Fruit fly (Drosophila melanogaster) whole organism, adult: ENCODE data around the gene CG43210.

Source experiments
- CG11617 ChIP-seq: fragments of 200-800 bp; sonication (Bioruptor generic); optimal IDR thresholded peaks from 2 replicates; lab custom pipeline; 2017; ENCODE audit warnings: mild to moderate bottlenecking, missing biosample characterization, missing genetic modification reagents, missing genetic modification characterization
- CG12768 ChIP-seq: fragments of 200-800 bp; sonication (Bioruptor generic); optimal IDR thresholded peaks from 2 replicates; lab custom pipeline; 2017; ENCODE audit warnings: missing biosample characterization, missing genetic modification characterization, mild to moderate bottlenecking, moderate library complexity, missing genetic modification reagents
- CG14711 ChIP-seq: fragments of 200-800 bp; sonication (Bioruptor generic); optimal IDR thresholded peaks from 2 replicates; lab custom pipeline; 2018; ENCODE audit warnings: missing biosample characterization, mild to moderate bottlenecking, missing genetic modification characterization, moderate library complexity
- CG1620 ChIP-seq: fragments of 200-800 bp; sonication (Bioruptor generic); optimal IDR thresholded peaks from 2 replicates; lab custom pipeline; 2016; ENCODE audit warnings: missing biosample characterization, missing genetic modification characterization
- CG33017 ChIP-seq: fragments of 200-800 bp; sonication (Bioruptor generic); optimal IDR thresholded peaks from 2 replicates; lab custom pipeline; 2018; ENCODE audit warnings: missing biosample characterization, mild to moderate bottlenecking, missing genetic modification characterization, moderate library complexity
- CG5204 ChIP-seq: fragments of 200-800 bp; sonication (Bioruptor generic); optimal IDR thresholded peaks from 2 replicates; lab custom pipeline; 2016; ENCODE audit warnings: missing biosample characterization, missing genetic modification characterization
- Clk ChIP-seq: fragments of 200-800 bp; sonication (Bioruptor generic); optimal IDR thresholded peaks from 2 replicates; lab custom pipeline; 2017; ENCODE audit warnings: missing biosample characterization, missing genetic modification characterization
- bab1 ChIP-seq: fragments of 200-800 bp; sonication (Bioruptor generic); optimal IDR thresholded peaks from 3 replicates; lab custom pipeline; 2019; ENCODE audit warnings: missing biosample characterization, mild to moderate bottlenecking, missing genetic modification characterization, moderate library complexity
- cic ChIP-seq: fragments of 200-800 bp; sonication (Bioruptor generic); optimal IDR thresholded peaks from 2 replicates; lab custom pipeline; 2017; ENCODE audit warnings: missing biosample characterization, mild to moderate bottlenecking, missing genetic modification characterization, moderate library complexity
- kay ChIP-seq: fragments of 200-800 bp; sonication (Bioruptor generic); peaks from one replicate; lab custom pipeline; 2016; ENCODE audit warnings: missing biosample characterization, missing genetic modification characterization, borderline replicate concordance
- ovo ChIP-seq: fragments of 200-800 bp; sonication (Bioruptor generic); optimal IDR thresholded peaks from 2 replicates; lab custom pipeline; 2016; ENCODE audit warnings: missing biosample characterization, missing genetic modification characterization
- pad ChIP-seq: fragments of 200-800 bp; sonication (Bioruptor generic); optimal IDR thresholded peaks from 3 replicates; lab custom pipeline; 2017; ENCODE audit warnings: missing biosample characterization, missing genetic modification characterization, mild to moderate bottlenecking, moderate library complexity, missing genetic modification reagents
- tj ChIP-seq: fragments of 200-800 bp; sonication (Bioruptor generic); optimal IDR thresholded peaks from 3 replicates; lab custom pipeline; 2017; ENCODE audit warnings: missing biosample characterization, mild to moderate bottlenecking, missing genetic modification characterization, moderate library complexity
- toe ChIP-seq: fragments of 200-800 bp; sonication (Bioruptor generic); optimal IDR thresholded peaks from 2 replicates; lab custom pipeline; 2016; ENCODE audit warnings: missing biosample characterization, missing genetic modification characterization

DNA sequence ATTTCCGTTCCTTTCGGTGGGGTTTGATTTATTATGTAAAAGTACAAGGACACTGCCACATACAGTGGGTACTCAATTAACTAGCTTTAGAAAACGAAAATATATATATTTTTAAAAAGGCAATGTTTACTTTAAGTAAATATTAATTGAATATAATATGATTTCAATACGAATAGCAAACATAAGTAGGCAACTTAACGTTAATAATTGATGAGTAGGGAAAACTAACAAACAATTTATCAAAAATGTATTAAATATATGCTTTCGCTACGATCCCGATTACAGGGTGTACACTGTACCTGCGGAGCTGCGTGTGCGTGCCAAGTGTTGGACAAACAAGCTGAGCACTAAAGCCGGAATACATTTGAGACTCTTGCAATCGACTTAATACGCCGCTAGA, 18.8 kb downstream of the CG43210 start:
- TF ChIP-seq ovo (GFP tag; lab: Kevin White, UChicago) (no peak), CG1620 (GFP tag; lab: Kevin White, UChicago) (no peak), CG33017 (tag; lab: Kevin White, UChicago) (peak; percentile 83), bab1 (no peak), Clk (GFP tag; lab: Kevin White, UChicago) (peak; percentile 60), cic (no peak), pad (GFP tag; lab: Kevin White, UChicago) (no peak), CG12768 (GFP tag; lab: Kevin White, UChicago) (peak; percentile 53), toe (GFP tag; lab: Kevin White, UChicago) (peak; percentile 23), tj (no peak), CG5204 (GFP tag; lab: Kevin White, UChicago) (peak; percentile 28), CG11617 (GFP tag; lab: Kevin White, UChicago) (peak; percentile 22), kay (GFP tag; lab: Kevin White, UChicago) (no peak), CG14711 (tag; lab: Kevin White, UChicago) (peak; percentile 39)
